Worm (Caenorhabditis elegans) whole organism, mixed stage, embryonic: ENCODE data around the gene srxa-7.
A peak's percentile ranks its signal among the peaks of the same experiment; 100 is the strongest.

Experiments
- M03D4.4 ChIP-seq: sonication (generic microtip); optimal IDR thresholded peaks from 2 replicates; lab custom pipeline; 2017; ENCODE audit warnings: mild to moderate bottlenecking, missing genetic modification characterization, missing compliant biosample characterization
- bed-3 ChIP-seq: fragments of 200-800 bp; sonication (Bioruptor generic); optimal IDR thresholded peaks from 3 replicates; lab custom pipeline; 2018; ENCODE audit warnings: mild to moderate bottlenecking, missing genetic modification characterization, moderate library complexity, missing compliant biosample characterization
- blmp-1 ChIP-seq: fragments of 150-350 bp; optimal IDR thresholded peaks from 2 replicates; lab custom pipeline; 2014; ENCODE audit warnings: missing biosample characterization, missing genetic modification characterization
- ceh-39 ChIP-seq: fragments of 150-350 bp; optimal IDR thresholded peaks from 2 replicates; lab custom pipeline; 2014; ENCODE audit warnings: missing biosample characterization, missing genetic modification characterization
- ceh-43 ChIP-seq: fragments of 200-800 bp; sonication (Bioruptor generic); optimal IDR thresholded peaks from 2 replicates; lab custom pipeline; 2018; ENCODE audit warnings: mild to moderate bottlenecking, missing genetic modification characterization, moderate library complexity, missing compliant biosample characterization
- ces-1 ChIP-seq: fragments of 150-350 bp; optimal IDR thresholded peaks from 2 replicates; lab custom pipeline; 2014; ENCODE audit warnings: missing biosample characterization, missing genetic modification reagents, missing genetic modification characterization
- cnd-1 ChIP-seq: fragments of 200-800 bp; sonication (Bioruptor generic); optimal IDR thresholded peaks from 2 replicates; lab custom pipeline; 2018; ENCODE audit warnings: mild to moderate bottlenecking, missing genetic modification characterization, missing compliant biosample characterization
- drap-1 ChIP-seq: fragments of 200-800 bp; sonication (Bioruptor generic); optimal IDR thresholded peaks from 3 replicates; lab custom pipeline; 2018; ENCODE audit warnings: mild to moderate bottlenecking, missing genetic modification characterization, missing compliant biosample characterization
- elt-1 ChIP-seq: sonication (generic microtip); optimal IDR thresholded peaks from 2 replicates; lab custom pipeline; 2017; ENCODE audit warnings: missing genetic modification characterization, mild to moderate bottlenecking, missing compliant biosample characterization, antibody characterized with exemption, moderate library complexity, borderline replicate concordance; ENCODE audit not compliant: insufficient read depth
- elt-3 ChIP-seq: fragments of 150-350 bp; optimal IDR thresholded peaks from 2 replicates; lab custom pipeline; 2014; ENCODE audit warnings: missing biosample characterization, missing genetic modification characterization
- flh-1 ChIP-seq: fragments of 200-800 bp; sonication (Bioruptor generic); optimal IDR thresholded peaks from 2 replicates; lab custom pipeline; 2018; ENCODE audit warnings: mild to moderate bottlenecking, missing genetic modification characterization, moderate library complexity, missing compliant biosample characterization
- ham-2 ChIP-seq: fragments of 200-800 bp; sonication (Bioruptor generic); optimal IDR thresholded peaks from 2 replicates; lab custom pipeline; 2018; ENCODE audit warnings: mild to moderate bottlenecking, missing genetic modification characterization, missing compliant biosample characterization
- hlh-1 ChIP-seq: fragments of 150-350 bp; optimal IDR thresholded peaks from 2 replicates; lab custom pipeline; 2014; ENCODE audit warnings: missing biosample characterization, missing genetic modification reagents, missing genetic modification characterization
- lin-13 ChIP-seq: fragments of 150-350 bp; optimal IDR thresholded peaks from 2 replicates; lab custom pipeline; 2014; ENCODE audit warnings: missing biosample characterization, missing genetic modification characterization
- lin-32 ChIP-seq: fragments of 200-800 bp; sonication (Bioruptor generic); optimal IDR thresholded peaks from 2 replicates; lab custom pipeline; 2018; ENCODE audit warnings: mild to moderate bottlenecking, missing genetic modification characterization, missing compliant biosample characterization
- lsy-2 ChIP-seq: fragments of 150-350 bp; optimal IDR thresholded peaks from 2 replicates; lab custom pipeline; 2014; ENCODE audit warnings: missing biosample characterization, missing genetic modification characterization
- mab-5 ChIP-seq: fragments of 150-350 bp; optimal IDR thresholded peaks from 2 replicates; lab custom pipeline; 2014; ENCODE audit warnings: missing biosample characterization, missing genetic modification characterization
- mep-1 ChIP-seq: fragments of 150-350 bp; optimal IDR thresholded peaks from 2 replicates; lab custom pipeline; 2017; ENCODE audit warnings: missing biosample characterization, missing genetic modification reagents, missing genetic modification characterization, inconsistent platforms
- mls-2 ChIP-seq: sonication (generic microtip); optimal IDR thresholded peaks from 2 replicates; lab custom pipeline; 2016; ENCODE audit warnings: mild to moderate bottlenecking, missing genetic modification characterization, moderate library complexity, missing compliant biosample characterization
- nhr-12 ChIP-seq: fragments of 150-350 bp; optimal IDR thresholded peaks from 2 replicates; lab custom pipeline; 2014; ENCODE audit warnings: missing biosample characterization, missing genetic modification characterization
- nhr-2 ChIP-seq: fragments of 150-350 bp; optimal IDR thresholded peaks from 2 replicates; lab custom pipeline; 2014; ENCODE audit warnings: missing biosample characterization, missing genetic modification characterization
- nhr-237 ChIP-seq: fragments of 150-350 bp; optimal IDR thresholded peaks from 2 replicates; lab custom pipeline; 2014; ENCODE audit warnings: missing biosample characterization, missing genetic modification characterization
- nhr-28 ChIP-seq: fragments of 150-350 bp; optimal IDR thresholded peaks from 2 replicates; lab custom pipeline; 2014; ENCODE audit warnings: missing biosample characterization, missing genetic modification characterization
- nhr-76 ChIP-seq: sonication (generic microtip); optimal IDR thresholded peaks from 2 replicates; lab custom pipeline; 2017; ENCODE audit warnings: missing biosample characterization, missing genetic modification characterization
- pha-4 ChIP-seq: fragments of 150-350 bp; optimal IDR thresholded peaks from 2 replicates; lab custom pipeline; 2018; ENCODE audit warnings: missing biosample characterization, missing genetic modification reagents, missing genetic modification characterization
- sem-2 ChIP-seq: fragments of 200-800 bp; sonication (Bioruptor generic); optimal IDR thresholded peaks from 2 replicates; lab custom pipeline; 2018; ENCODE audit warnings: mild to moderate bottlenecking, missing genetic modification characterization, missing compliant biosample characterization
- snpc-4 ChIP-seq: fragments of 150-350 bp; optimal IDR thresholded peaks from 2 replicates; lab custom pipeline; 2014; ENCODE audit warnings: missing biosample characterization, missing genetic modification characterization
- sptf-1 ChIP-seq: sonication (generic microtip); optimal IDR thresholded peaks from 2 replicates; lab custom pipeline; 2017; ENCODE audit warnings: mild to moderate bottlenecking, missing genetic modification characterization, moderate library complexity, missing compliant biosample characterization
- tbx-8 ChIP-seq: fragments of 200-800 bp; sonication (Bioruptor generic); optimal IDR thresholded peaks from 2 replicates; lab custom pipeline; 2018; ENCODE audit warnings: mild to moderate bottlenecking, missing genetic modification characterization, moderate library complexity, missing compliant biosample characterization
- unc-120 ChIP-seq: sonication (generic microtip); optimal IDR thresholded peaks from 2 replicates; lab custom pipeline; 2017; ENCODE audit warnings: missing genetic modification characterization, missing compliant biosample characterization; ENCODE audit not compliant: poor library complexity, severe bottlenecking
- unc-62 ChIP-seq: fragments of 150-350 bp; optimal IDR thresholded peaks from 2 replicates; lab custom pipeline; 2014; ENCODE audit warnings: missing biosample characterization, missing genetic modification reagents, missing genetic modification characterization
- zip-8 ChIP-seq: fragments of 150-350 bp; optimal IDR thresholded peaks from 2 replicates; lab custom pipeline; 2014; ENCODE audit warnings: missing biosample characterization, missing genetic modification characterization

Gene srxa-7

ce11 chrV:16346406-16347108, 39.2 kb downstream of the srxa-7 start, which contains the start of the genes W08G11.5 and W08G11.1:
TSS of gene W08G11.5 (minus strand) at chrV:16346506.
TSS of gene W08G11.1 (plus strand) at chrV:16347058.
- TF ChIP-seq mls-2 (tag; lab: Kevin White, UChicago) (no peak), mep-1 (tag; lab: Kevin White, UChicago) (no peak), ceh-39 (tag; lab: Kevin White, UChicago) (no peak), sem-2 (GFP tag; lab: Kevin White, UChicago) (no peak), sptf-1 (no peak), mab-5 (no peak), lin-32 (GFP tag; lab: Kevin White, UChicago) (no peak), pha-4 (no peak), elt-1 (tag; lab: Kevin White, UChicago) (no peak), blmp-1 (no peak), hlh-1 (tag; lab: Kevin White, UChicago) (no peak), snpc-4 (no peak), nhr-237 (tag; lab: Kevin White, UChicago) (no peak), nhr-12 (tag; lab: Kevin White, UChicago) (no peak), nhr-76 (no peak), ces-1 (GFP tag; lab: Kevin White, UChicago) (no peak), lsy-2 (tag; lab: Kevin White, UChicago) (no peak), flh-1 (no peak), ceh-43 (GFP tag; lab: Kevin White, UChicago) (no peak), nhr-2 (tag; lab: Kevin White, UChicago) (no peak)

- TF ChIP-seq snpc-4 (no peak), flh-1 (no peak), elt-1 (tag; lab: Kevin White, UChicago) (no peak), M03D4.4 (tag; lab: Kevin White, UChicago) (no peak), nhr-28 (tag; lab: Kevin White, UChicago) (no peak), mep-1 (tag; lab: Kevin White, UChicago) (no peak), mls-2 (tag; lab: Kevin White, UChicago) (no peak), lin-13 (tag; lab: Kevin White, UChicago) (no peak), zip-8 (tag; lab: Kevin White, UChicago) (no peak), unc-120 (tag; lab: Kevin White, UChicago) (no peak), sem-2 (GFP tag; lab: Kevin White, UChicago) (no peak), cnd-1 (tag; lab: Kevin White, UChicago) (no peak), ces-1 (GFP tag; lab: Kevin White, UChicago) (no peak), nhr-237 (tag; lab: Kevin White, UChicago) (no peak)
Observed at ce11 chrV:16350061-16350460, 42.7 kb downstream of the srxa-7 start.

- no peak for TF ChIP-seq unc-62 (GFP tag; lab: Kevin White, UChicago)
- TF ChIP-seq tbx-8 (GFP tag; lab: Kevin White, UChicago) = no peak
- peak; percentile 0 for TF ChIP-seq mep-1 (tag; lab: Kevin White, UChicago)
- no peak for TF ChIP-seq ceh-43 (GFP tag; lab: Kevin White, UChicago)
- TF ChIP-seq drap-1 (GFP tag; lab: Kevin White, UChicago) = peak; percentile 33
- no peak for TF ChIP-seq sptf-1
- TF ChIP-seq unc-120 (tag; lab: Kevin White, UChicago) = peak; percentile 77
- no peak for TF ChIP-seq snpc-4
- no peak for TF ChIP-seq ceh-39 (tag; lab: Kevin White, UChicago)
- no peak for TF ChIP-seq elt-3 (tag; lab: Kevin White, UChicago)
- TF ChIP-seq, all 35 proteins: peak for 3
Observed at ce11 chrV:16350775-16351378, 43.5 kb downstream of the srxa-7 start.

- TF ChIP-seq lin-32 (GFP tag; lab: Kevin White, UChicago) = no peak
- no peak for TF ChIP-seq bed-3 (GFP tag; lab: Kevin White, UChicago)
- TF ChIP-seq nhr-28 (tag; lab: Kevin White, UChicago) = no peak
- no peak for TF ChIP-seq zip-8 (tag; lab: Kevin White, UChicago)
- TF ChIP-seq mab-5 = no peak
- TF ChIP-seq nhr-237 (tag; lab: Kevin White, UChicago) = no peak
- TF ChIP-seq mep-1 (tag; lab: Kevin White, UChicago) = no peak
- no peak for TF ChIP-seq unc-120 (tag; lab: Kevin White, UChicago)
- TF ChIP-seq tbx-8 (GFP tag; lab: Kevin White, UChicago) = no peak
- no peak for TF ChIP-seq ham-2 (GFP tag; lab: Kevin White, UChicago)
- no peak for TF ChIP-seq hlh-1 (tag; lab: Kevin White, UChicago)
- no peak for TF ChIP-seq sem-2 (GFP tag; lab: Kevin White, UChicago)
- TF ChIP-seq blmp-1 = no peak
- no peak for TF ChIP-seq nhr-76
- no peak for TF ChIP-seq unc-62 (GFP tag; lab: Kevin White, UChicago)
Observed at ce11 chrV:16351757-16352156, 44.4 kb downstream of the srxa-7 start.
